Worm (Caenorhabditis elegans) whole organism, L2 larva: ENCODE measurements around the gene ama-1.

Experiments used
- C34F6.9 ChIP-seq: fragments of 150-350 bp; optimal IDR thresholded peaks from 2 replicates; lab custom pipeline; 2014; ENCODE audit warnings: missing biosample characterization, missing genetic modification characterization
- ZK546.5 ChIP-seq: sonication (generic microtip); optimal IDR thresholded peaks from 2 replicates; lab custom pipeline; 2017; ENCODE audit warnings: missing biosample characterization, missing genetic modification characterization
- alr-1 ChIP-seq: fragments of 150-350 bp; optimal IDR thresholded peaks from 2 replicates; lab custom pipeline; 2014; ENCODE audit warnings: missing biosample characterization, missing genetic modification characterization
- ama-1 ChIP-seq: fragments of 150-350 bp; optimal IDR thresholded peaks from 2 replicates; lab custom pipeline; 2018; ENCODE audit warnings: inconsistent platforms
- ceh-16 ChIP-seq: fragments of 150-350 bp; optimal IDR thresholded peaks from 2 replicates; lab custom pipeline; 2014; ENCODE audit warnings: missing biosample characterization, missing genetic modification characterization
- ceh-82 ChIP-seq: fragments of 150-350 bp; optimal IDR thresholded peaks from 2 replicates; lab custom pipeline; 2014; ENCODE audit warnings: missing biosample characterization, missing genetic modification characterization
- crh-2 ChIP-seq: sonication (generic microtip); optimal IDR thresholded peaks from 2 replicates; lab custom pipeline; 2017; ENCODE audit warnings: missing biosample characterization, missing genetic modification characterization
- dmd-4 ChIP-seq: sonication (generic microtip); optimal IDR thresholded peaks from 2 replicates; lab custom pipeline; 2017; ENCODE audit warnings: missing biosample characterization, missing genetic modification characterization
- egl-27 ChIP-seq: sonication (generic microtip); optimal IDR thresholded peaks from 3 replicates; lab custom pipeline; 2017; ENCODE audit warnings: missing biosample characterization, missing genetic modification reagents, missing genetic modification characterization
- elt-1 ChIP-seq: fragments of 150-350 bp; optimal IDR thresholded peaks from 2 replicates; lab custom pipeline; 2014; ENCODE audit warnings: missing biosample characterization, missing genetic modification characterization
- elt-3 ChIP-seq: sonication (generic microtip); optimal IDR thresholded peaks from 2 replicates; lab custom pipeline; 2017; ENCODE audit warnings: missing biosample characterization, missing genetic modification characterization
- fos-1 ChIP-seq: fragments of 150-350 bp; optimal IDR thresholded peaks from 2 replicates; lab custom pipeline; 2014; ENCODE audit warnings: missing biosample characterization, missing genetic modification characterization
- gmeb-1 ChIP-seq: fragments of 150-350 bp; optimal IDR thresholded peaks from 2 replicates; lab custom pipeline; 2014; ENCODE audit warnings: missing biosample characterization, missing genetic modification characterization
- lin-11 ChIP-seq: fragments of 150-350 bp; sonication (generic microtip); optimal IDR thresholded peaks from 2 replicates; lab custom pipeline; 2014; ENCODE audit warnings: missing biosample characterization, missing genetic modification characterization, inconsistent platforms, mixed read lengths
- lin-39 ChIP-seq: fragments of 150-350 bp; optimal IDR thresholded peaks from 2 replicates; lab custom pipeline; 2014; ENCODE audit warnings: missing biosample characterization, missing genetic modification reagents, missing genetic modification characterization
- mdl-1 ChIP-seq, 2 experiments: fragments of 150-350 bp in 1 of 2; sonication (generic microtip) in 1 of 2; optimal IDR thresholded peaks; 2 replicates each; lab custom pipeline; 2017; ENCODE audit warnings: missing biosample characterization in 2 of 2, missing genetic modification characterization in 2 of 2
- nhr-129 ChIP-seq: fragments of 150-350 bp; optimal IDR thresholded peaks from 2 replicates; lab custom pipeline; 2014; ENCODE audit warnings: missing biosample characterization, missing genetic modification characterization
- nhr-21 ChIP-seq: fragments of 150-350 bp; optimal IDR thresholded peaks from 2 replicates; lab custom pipeline; 2014; ENCODE audit warnings: missing biosample characterization, missing genetic modification characterization
- nhr-23 ChIP-seq: fragments of 150-350 bp; optimal IDR thresholded peaks from 2 replicates; lab custom pipeline; 2014; ENCODE audit warnings: missing biosample characterization, missing genetic modification reagents, missing genetic modification characterization
- nhr-25 ChIP-seq: fragments of 150-350 bp; sonication (generic microtip); optimal IDR thresholded peaks from 3 replicates; lab custom pipeline; 2014; ENCODE audit warnings: missing biosample characterization, missing genetic modification characterization
- nhr-6 ChIP-seq: fragments of 150-350 bp; optimal IDR thresholded peaks from 2 replicates; lab custom pipeline; 2014; ENCODE audit warnings: missing biosample characterization, missing genetic modification characterization
- nhr-77 ChIP-seq: fragments of 150-350 bp; optimal IDR thresholded peaks from 2 replicates; lab custom pipeline; 2014; ENCODE audit warnings: missing biosample characterization, missing genetic modification characterization
- peb-1 ChIP-seq: fragments of 150-350 bp; optimal IDR thresholded peaks from 2 replicates; lab custom pipeline; 2014; ENCODE audit warnings: missing biosample characterization, missing genetic modification characterization
- sem-4 ChIP-seq: fragments of 150-350 bp; optimal IDR thresholded peaks from 2 replicates; lab custom pipeline; 2014; ENCODE audit warnings: missing biosample characterization, missing genetic modification reagents, missing genetic modification characterization
- skn-1 ChIP-seq: sonication (generic microtip); optimal IDR thresholded peaks from 2 replicates; lab custom pipeline; 2017; ENCODE audit warnings: missing biosample characterization, missing genetic modification characterization
- sma-3 ChIP-seq: sonication (generic microtip); optimal IDR thresholded peaks from 2 replicates; lab custom pipeline; 2016; ENCODE audit warnings: missing genetic modification reagents, missing genetic modification characterization, missing compliant biosample characterization
- sma-9 ChIP-seq, 2 experiments: fragments of 150-350 bp in 1 of 2; sonication (generic microtip) in 1 of 2; optimal IDR thresholded peaks; 2 replicates each; lab custom pipeline; 2014 to 2016; ENCODE audit warnings: missing genetic modification characterization in 2 of 2, mild to moderate bottlenecking in 1 of 2, missing biosample characterization in 1 of 2, missing compliant biosample characterization in 1 of 2, missing genetic modification reagents in 1 of 2, moderate library complexity in 1 of 2
- snpc-4 ChIP-seq: fragments of 150-350 bp; optimal IDR thresholded peaks from 2 replicates; lab custom pipeline; 2014; ENCODE audit warnings: missing biosample characterization, missing genetic modification characterization
- unc-39 ChIP-seq: fragments of 150-350 bp; optimal IDR thresholded peaks from 2 replicates; lab custom pipeline; 2014; ENCODE audit warnings: missing biosample characterization, missing genetic modification characterization
- unc-55 ChIP-seq: fragments of 150-350 bp; sonication (generic microtip); optimal IDR thresholded peaks from 3 replicates; lab custom pipeline; 2014; ENCODE audit warnings: missing biosample characterization, missing genetic modification reagents, missing genetic modification characterization
- unc-62 ChIP-seq: fragments of 150-350 bp; optimal IDR thresholded peaks from 2 replicates; lab custom pipeline; 2014; ENCODE audit warnings: missing biosample characterization, missing genetic modification reagents, missing genetic modification characterization
- zag-1 ChIP-seq: fragments of 150-350 bp; optimal IDR thresholded peaks from 2 replicates; lab custom pipeline; 2014; ENCODE audit warnings: missing biosample characterization, missing genetic modification characterization
- ztf-1 ChIP-seq: fragments of 200-800 bp; sonication (Bioruptor generic); conservative IDR thresholded peaks from 2 replicates; pipeline ENCODE4 v1.3.6; 2022; ENCODE audit warnings: missing genetic modification characterization, missing compliant biosample characterization
- ztf-11 ChIP-seq: sonication (generic microtip); optimal IDR thresholded peaks from 2 replicates; lab custom pipeline; 2017; ENCODE audit warnings: missing biosample characterization, missing genetic modification characterization
- ztf-4 ChIP-seq: fragments of 150-350 bp; optimal IDR thresholded peaks from 2 replicates; lab custom pipeline; 2014; ENCODE audit warnings: missing biosample characterization, missing genetic modification characterization

ama-1 gene

DNA sequence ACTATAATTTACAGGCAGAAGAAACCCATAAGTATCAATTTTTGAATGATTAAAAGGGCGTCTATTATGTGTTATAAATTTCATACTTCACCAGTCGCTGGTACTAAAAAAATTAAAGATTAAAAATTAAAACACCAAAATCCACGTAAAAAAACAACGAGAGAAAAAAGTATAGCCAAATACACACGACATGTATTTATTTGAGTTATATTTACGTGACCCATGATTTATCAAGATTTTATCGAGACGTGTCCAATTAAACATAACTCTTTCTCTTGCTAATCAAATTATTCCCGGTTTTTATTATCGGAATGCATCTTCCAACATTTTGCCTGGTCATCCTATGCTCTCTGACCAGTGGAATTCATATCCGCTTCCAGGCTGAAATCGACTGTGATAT, 19.4 kb downstream of the ama-1 start, which contains the start of gene F36A4.4:
F36A4.4 (plus strand) TSS at position 301 of the 400 bp plus-strand sequence.
- TF ChIP-seq nhr-21 (tag; lab: Kevin White, UChicago) (no peak), ceh-16 (tag; lab: Kevin White, UChicago) (no peak), dmd-4 (tag; lab: Kevin White, UChicago) (no peak), alr-1 (tag; lab: Kevin White, UChicago) (no peak)
- TF ChIP-seq, all 48 proteins: peak for 0

DNA sequence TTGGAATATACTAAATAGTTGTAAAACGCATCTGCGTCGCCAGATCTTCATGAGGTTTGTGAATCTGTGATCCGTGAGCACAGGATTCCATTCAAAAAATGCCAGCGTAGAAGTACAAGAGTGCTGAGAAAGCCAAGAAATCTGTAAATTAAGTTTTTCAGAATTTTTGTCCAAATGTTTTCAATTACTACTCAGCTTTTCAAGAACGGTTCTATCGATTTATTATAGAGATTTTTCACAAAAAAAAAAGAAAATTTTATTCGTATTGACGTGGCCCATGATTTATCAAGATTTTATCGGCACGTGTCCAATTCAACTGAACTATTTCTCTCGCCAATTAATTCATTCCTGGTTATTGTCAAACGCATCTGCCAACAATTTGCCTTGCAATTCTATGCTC, 21.4 kb downstream of the ama-1 start, which contains the start of gene F36A4.3:
F36A4.3 (plus strand) TSS at position 301 of the 400 bp plus-strand sequence.
- TF ChIP-seq unc-62 (GFP tag; lab: Kevin White, UChicago) (no peak), nhr-25 (no peak), zag-1 (tag; lab: Kevin White, UChicago) (no peak), nhr-6 (tag; lab: Kevin White, UChicago) (no peak), ztf-11 (no peak), lin-39 (tag; lab: Kevin White, UChicago) (no peak), nhr-129 (tag; lab: Kevin White, UChicago) (no peak), skn-1 (tag; lab: Kevin White, UChicago) (no peak), ztf-1 (GFP tag; lab: Robert Waterston, UW) (no peak), unc-39 (tag; lab: Kevin White, UChicago) (no peak), C34F6.9 (tag; lab: Kevin White, UChicago) (no peak), nhr-77 (no peak), elt-1 (tag; lab: Kevin White, UChicago) (no peak), fos-1 (no peak), lin-11 (tag; lab: Kevin White, UChicago) (no peak), elt-3 (no peak), dmd-4 (tag; lab: Kevin White, UChicago) (no peak)

- TF ChIP-seq C34F6.9 (tag; lab: Kevin White, UChicago) (no peak), nhr-129 (tag; lab: Kevin White, UChicago) (no peak), gmeb-1 (tag; lab: Kevin White, UChicago) (no peak), ama-1 (no peak), egl-27 (no peak), elt-1 (tag; lab: Kevin White, UChicago) (no peak), peb-1 (tag; lab: Kevin White, UChicago) (no peak), crh-2 (tag; lab: Kevin White, UChicago) (no peak), sma-3 (GFP tag; lab: Kevin White, UChicago) (no peak), unc-62 (GFP tag; lab: Kevin White, UChicago) (no peak), nhr-23 (tag; lab: Kevin White, UChicago) (no peak), snpc-4 (no peak), lin-39 (tag; lab: Kevin White, UChicago) (no peak), dmd-4 (tag; lab: Kevin White, UChicago) (no peak), ZK546.5 (no peak)
These were observed 23.1 kb downstream of the ama-1 start, which contains the start of gene F36A4.2 for ce11 chrIV:4270925-4271324. TSS of gene F36A4.2 (plus strand) at chrIV:4271225.

ce11 chrIV:4272167-4272566, 24.3 kb downstream of the ama-1 start, which contains the start of gene F36A4.1:
TSS of gene F36A4.1 (plus strand) at chrIV:4272467.
- TF ChIP-seq mdl-1 (tag; optimal IDR thresholded peaks at IDR 0.05; lab: Kevin White, UChicago) (no peak), sem-4 (tag; lab: Kevin White, UChicago) (no peak), gmeb-1 (tag; lab: Kevin White, UChicago) (no peak), skn-1 (tag; lab: Kevin White, UChicago) (no peak), elt-3 (no peak), ZK546.5 (no peak), nhr-6 (tag; lab: Kevin White, UChicago) (no peak), ztf-4 (no peak), nhr-129 (tag; lab: Kevin White, UChicago) (no peak), sma-9 (GFP tag; optimal IDR thresholded peaks at IDR 0.05; lab: Kevin White, UChicago) (no peak), sma-9 (tag; optimal IDR thresholded peaks at IDR 0.05; lab: Kevin White, UChicago) (no peak), unc-55 (GFP tag; lab: Kevin White, UChicago) (no peak), unc-39 (tag; lab: Kevin White, UChicago) (no peak), zag-1 (tag; lab: Kevin White, UChicago) (no peak), ceh-16 (tag; lab: Kevin White, UChicago) (no peak), ceh-82 (tag; lab: Kevin White, UChicago) (no peak), ama-1 (no peak)
- TF ChIP-seq, all 48 proteins: peak for 0
